Worm (Caenorhabditis elegans) whole organism, midembryonic: Measurements from ENCODE around the gene atx-2.

Experiments used
- T22C8.4 ChIP-seq: fragments of 200-800 bp; sonication (Bioruptor generic); IDR thresholded peaks from 2 replicates; pipeline ENCODE4 v1.3.6; 2022; ENCODE audit warnings: missing genetic modification characterization, missing compliant biosample characterization
- cog-1 ChIP-seq: sonication (generic microtip); optimal IDR thresholded peaks from 2 replicates; lab custom pipeline; 2016; ENCODE audit warnings: missing genetic modification characterization, missing compliant biosample characterization
- flt-1 ChIP-seq: fragments of 200-800 bp; sonication (Bioruptor generic); IDR thresholded peaks from 2 replicates; pipeline ENCODE4 v1.3.6; 2022; ENCODE audit warnings: missing genetic modification characterization, missing compliant biosample characterization
- klf-2 ChIP-seq: fragments of 200-800 bp; sonication (Bioruptor generic); conservative IDR thresholded peaks from 2 replicates; pipeline ENCODE4 v1.3.6; 2022; ENCODE audit warnings: missing genetic modification reagents, missing genetic modification characterization, missing compliant biosample characterization
- med-1 ChIP-seq: sonication (generic microtip); optimal IDR thresholded peaks from 2 replicates; lab custom pipeline; 2017; ENCODE audit warnings: missing genetic modification characterization, mild to moderate bottlenecking, missing compliant biosample characterization, antibody characterized with exemption, missing genetic modification reagents; ENCODE audit not compliant: insufficient read depth
- ref-1 ChIP-seq: fragments of 200-800 bp; sonication (Bioruptor generic); conservative IDR thresholded peaks from 2 replicates; pipeline ENCODE4 v1.3.6; 2022; ENCODE audit warnings: missing genetic modification reagents, missing genetic modification characterization, missing compliant biosample characterization
- tab-1 ChIP-seq: fragments of 200-800 bp; sonication (Bioruptor generic); IDR thresholded peaks from 2 replicates; pipeline ENCODE4 v1.3.6; 2022; ENCODE audit warnings: missing genetic modification characterization, missing compliant biosample characterization
- ztf-23 ChIP-seq: fragments of 200-800 bp; sonication (Bioruptor generic); IDR thresholded peaks from 2 replicates; pipeline ENCODE4 v1.3.6; 2022; ENCODE audit warnings: missing genetic modification reagents, missing genetic modification characterization, missing compliant biosample characterization
- ztf-29 ChIP-seq: fragments of 200-800 bp; sonication (Bioruptor generic); IDR thresholded peaks from 2 replicates; pipeline ENCODE4 v1.3.6; 2022; ENCODE audit warnings: missing genetic modification reagents, missing genetic modification characterization, missing compliant biosample characterization

atx-2 gene

ce11 chrIII:10442355-10443140 lies 18.6 kb upstream of the atx-2 start, which contains the start of the genes H04D03.2 and ecps-2:
Gene H04D03.2 (minus strand): TSS chrIII:10442405.
Gene ecps-2 (plus strand): TSS chrIII:10443090.
- TF ChIP-seq cog-1 (tag; lab: Kevin White, UChicago): no peak
- no peak for TF ChIP-seq klf-2
- TF ChIP-seq ztf-29 (GFP tag; lab: Robert Waterston, UW): no peak
- no peak for TF ChIP-seq ztf-23 (GFP tag; lab: Robert Waterston, UW)
- TF ChIP-seq tab-1 (GFP tag; lab: Robert Waterston, UW): no peak
- TF ChIP-seq ref-1 (GFP tag; lab: Robert Waterston, UW): no peak
- no peak for TF ChIP-seq flt-1 (GFP tag; lab: Robert Waterston, UW)
- no peak for TF ChIP-seq med-1 (GFP tag; lab: Kevin White, UChicago)
- TF ChIP-seq T22C8.4 (GFP tag; lab: Robert Waterston, UW): no peak

- no peak for TF ChIP-seq cog-1 (tag; lab: Kevin White, UChicago)
- no peak for TF ChIP-seq ztf-29 (GFP tag; lab: Robert Waterston, UW)
- no peak for TF ChIP-seq flt-1 (GFP tag; lab: Robert Waterston, UW)
- TF ChIP-seq ref-1 (GFP tag; lab: Robert Waterston, UW): no peak
- no peak for TF ChIP-seq med-1 (GFP tag; lab: Kevin White, UChicago)
- TF ChIP-seq tab-1 (GFP tag; lab: Robert Waterston, UW): no peak
- no peak for TF ChIP-seq T22C8.4 (GFP tag; lab: Robert Waterston, UW)
- TF ChIP-seq klf-2: no peak
- no peak for TF ChIP-seq ztf-23 (GFP tag; lab: Robert Waterston, UW)
Observed at ce11 chrIII:10446730-10447129, 14.5 kb upstream of the atx-2 start, which contains the start of gene H04D03.7. Gene H04D03.7 (minus strand): TSS chrIII:10446830.

- TF ChIP-seq T22C8.4 (GFP tag; lab: Robert Waterston, UW) (no peak), ztf-23 (GFP tag; lab: Robert Waterston, UW) (no peak), med-1 (GFP tag; lab: Kevin White, UChicago) (no peak), cog-1 (tag; lab: Kevin White, UChicago) (no peak), flt-1 (GFP tag; lab: Robert Waterston, UW) (no peak), ref-1 (GFP tag; lab: Robert Waterston, UW) (no peak), klf-2 (no peak), ztf-29 (GFP tag; lab: Robert Waterston, UW) (no peak), tab-1 (GFP tag; lab: Robert Waterston, UW) (no peak)
Observed at ce11 chrIII:10451012-10451411, 10.2 kb upstream of the atx-2 start, which contains the start of gene H04D03.4. Gene H04D03.4 (minus strand): TSS chrIII:10451112.

- TF ChIP-seq ztf-29 (GFP tag; lab: Robert Waterston, UW) (0 out of 2 replicates have a peak, but pooled peaks have one; percentile 39), cog-1 (tag; lab: Kevin White, UChicago) (peak; percentile 59), flt-1 (GFP tag; lab: Robert Waterston, UW) (peak; percentile 77), klf-2 (peak; percentile 79), ztf-23 (GFP tag; lab: Robert Waterston, UW) (peak; percentile 90), ref-1 (GFP tag; lab: Robert Waterston, UW) (no peak), med-1 (GFP tag; lab: Kevin White, UChicago) (no peak), tab-1 (GFP tag; lab: Robert Waterston, UW) (no peak), T22C8.4 (GFP tag; lab: Robert Waterston, UW) (0 out of 2 replicates have a peak, but pooled peaks have one; percentile 6)
Observed at ce11 chrIII:10460427-10461163, 594 bp upstream of the atx-2 start, which contains the start of gene ecps-1. Gene ecps-1 (minus strand): TSS chrIII:10460551.

- no peak for TF ChIP-seq med-1 (GFP tag; lab: Kevin White, UChicago)
- no peak for TF ChIP-seq klf-2
- no peak for TF ChIP-seq ref-1 (GFP tag; lab: Robert Waterston, UW)
- no peak for TF ChIP-seq tab-1 (GFP tag; lab: Robert Waterston, UW)
- no peak for TF ChIP-seq ztf-29 (GFP tag; lab: Robert Waterston, UW)
- no peak for TF ChIP-seq flt-1 (GFP tag; lab: Robert Waterston, UW)
- no peak for TF ChIP-seq ztf-23 (GFP tag; lab: Robert Waterston, UW)
Observed at ce11 chrIII:10462935-10463548, 1.9 kb downstream of the atx-2 start.

- TF ChIP-seq T22C8.4 (GFP tag; lab: Robert Waterston, UW): no peak
- TF ChIP-seq ztf-29 (GFP tag; lab: Robert Waterston, UW): no peak
- no peak for TF ChIP-seq ztf-23 (GFP tag; lab: Robert Waterston, UW)
- TF ChIP-seq cog-1 (tag; lab: Kevin White, UChicago): no peak
- TF ChIP-seq klf-2: no peak
- TF ChIP-seq tab-1 (GFP tag; lab: Robert Waterston, UW): no peak
- TF ChIP-seq med-1 (GFP tag; lab: Kevin White, UChicago): no peak
- TF ChIP-seq flt-1 (GFP tag; lab: Robert Waterston, UW): no peak
- no peak for TF ChIP-seq ref-1 (GFP tag; lab: Robert Waterston, UW)
Observed at ce11 chrIII:10463653-10464052, 2.5 kb downstream of the atx-2 start.

- no peak for TF ChIP-seq ztf-23 (GFP tag; lab: Robert Waterston, UW)
- TF ChIP-seq T22C8.4 (GFP tag; lab: Robert Waterston, UW): no peak
- no peak for TF ChIP-seq tab-1 (GFP tag; lab: Robert Waterston, UW)
- TF ChIP-seq cog-1 (tag; lab: Kevin White, UChicago): no peak
Observed at ce11 chrIII:10464455-10464854, 3.3 kb downstream of the atx-2 start.

ce11 chrIII:10469574-10470055 lies 8.4 kb downstream of the atx-2 start, which contains the start of gene D2045.5:
Gene D2045.5 (minus strand): TSS chrIII:10469624.
- TF ChIP-seq ztf-29 (GFP tag; lab: Robert Waterston, UW) (no peak), med-1 (GFP tag; lab: Kevin White, UChicago) (no peak), cog-1 (tag; lab: Kevin White, UChicago) (no peak), flt-1 (GFP tag; lab: Robert Waterston, UW) (no peak), ref-1 (GFP tag; lab: Robert Waterston, UW) (no peak), T22C8.4 (GFP tag; lab: Robert Waterston, UW) (no peak), ztf-23 (GFP tag; lab: Robert Waterston, UW) (no peak), klf-2 (no peak), tab-1 (GFP tag; lab: Robert Waterston, UW) (no peak)
